Worm (Caenorhabditis elegans) whole organism, midembryonic: ENCODE data around the gene mip-1.

Experiments used
- T22C8.4 ChIP-seq: fragments of 200-800 bp; sonication (Bioruptor generic); IDR thresholded peaks from 2 replicates; pipeline ENCODE4 v1.3.6; 2022; ENCODE audit warnings: missing genetic modification characterization, missing compliant biosample characterization
- flt-1 ChIP-seq: fragments of 200-800 bp; sonication (Bioruptor generic); IDR thresholded peaks from 2 replicates; pipeline ENCODE4 v1.3.6; 2022; ENCODE audit warnings: missing genetic modification characterization, missing compliant biosample characterization
- klf-2 ChIP-seq: fragments of 200-800 bp; sonication (Bioruptor generic); conservative IDR thresholded peaks from 2 replicates; pipeline ENCODE4 v1.3.6; 2022; ENCODE audit warnings: missing genetic modification reagents, missing genetic modification characterization, missing compliant biosample characterization

ce11 chrIII:4808089-4808488 lies 15.2 kb downstream of the mip-1 start:
- TF ChIP-seq T22C8.4 (GFP tag; lab: Robert Waterston, UW) (no peak), flt-1 (no peak), klf-2 (GFP tag; lab: Robert Waterston, UW) (no peak)
